Worm (Caenorhabditis elegans): ENCODE data around the gene fbxb-102.

fbxb-102 gene

ce11 chrII:12527947-12528346 is 45.2 kb downstream of the fbxb-102 start, which contains the start of gene srx-119:
srx-119 (plus strand) TSS chrII:12528247.
- TF ChIP-seq nhr-11 (tag; optimal IDR thresholded peaks at IDR 0.05) (no peak), nfya-1 (tag; optimal IDR thresholded peaks at IDR 0.05; ENCODE audit: insufficient read depth) (no peak), snpc-4 (tag; optimal IDR thresholded peaks at IDR 0.05) (no peak), elt-2 (tag; optimal IDR thresholded peaks at IDR 0.05) (no peak), unc-62 (GFP tag; optimal IDR thresholded peaks at IDR 0.05) (no peak), R02D3.7 (tag; optimal IDR thresholded peaks at IDR 0.05) (no peak), ama-1 (optimal IDR thresholded peaks at IDR 0.05) (no peak)

ce11 chrII:12530958-12531357 is 48.2 kb downstream of the fbxb-102 start, which contains the start of gene srx-120:
srx-120 (plus strand) TSS chrII:12531258.
- no peak for TF ChIP-seq nfya-1 (tag; optimal IDR thresholded peaks at IDR 0.05; ENCODE audit: insufficient read depth)
- TF ChIP-seq nhr-43 (tag; optimal IDR thresholded peaks at IDR 0.05; ENCODE audit: poor library complexity, severe bottlenecking): no peak
- TF ChIP-seq ceh-82 (tag; optimal IDR thresholded peaks at IDR 0.05): no peak
- TF ChIP-seq tbx-2 (tag; optimal IDR thresholded peaks at IDR 0.05): no peak
- no peak for TF ChIP-seq mdl-1 (tag; optimal IDR thresholded peaks at IDR 0.05)
- no peak for TF ChIP-seq egl-5 (tag; optimal IDR thresholded peaks at IDR 0.05)
- TF ChIP-seq elt-1 (tag; optimal IDR thresholded peaks at IDR 0.05): no peak
- TF ChIP-seq pqm-1 (tag; optimal IDR thresholded peaks at IDR 0.05): no peak
- TF ChIP-seq unc-62 (GFP tag; optimal IDR thresholded peaks at IDR 0.05): no peak
- TF ChIP-seq lsy-12 (tag; optimal IDR thresholded peaks at IDR 0.05): no peak
- no peak for TF ChIP-seq nhr-28 (tag; optimal IDR thresholded peaks at IDR 0.05)
- TF ChIP-seq nhr-12 (tag; optimal IDR thresholded peaks at IDR 0.05): no peak
- TF ChIP-seq ztf-11 (tag; optimal IDR thresholded peaks at IDR 0.05): no peak
